Fruit fly (Drosophila melanogaster): Measurements from ENCODE around the gene 14-3-3epsilon.

- no peak for TF ChIP-seq usp (GFP tag; optimal IDR thresholded peaks at IDR 0.05)
- no peak for TF ChIP-seq Dll (optimal IDR thresholded peaks at IDR 0.05)
These were observed 32.9 kb downstream of the 14-3-3epsilon start for dm6 chr3R:18275113-18275782.
